Worm (Caenorhabditis elegans) whole organism, early embryonic: ENCODE data around the gene erp-44.3.

Experiments used
- B0310.2 ChIP-seq: sonication (generic microtip); optimal IDR thresholded peaks from 2 replicates; lab custom pipeline; 2016; ENCODE audit warnings: mild to moderate bottlenecking, missing genetic modification characterization, missing compliant biosample characterization
- F13C5.2 ChIP-seq: sonication (generic microtip); optimal IDR thresholded peaks from 2 replicates; lab custom pipeline; 2017; ENCODE audit warnings: mild to moderate bottlenecking, missing genetic modification characterization, inconsistent platforms, missing compliant biosample characterization
- aly-1 ChIP-seq: sonication (generic microtip); optimal IDR thresholded peaks from 2 replicates; lab custom pipeline; 2016; ENCODE audit warnings: missing genetic modification characterization, missing compliant biosample characterization
- ama-1 ChIP-seq: fragments of 150-350 bp; optimal IDR thresholded peaks from 2 replicates; lab custom pipeline; 2014
- ceh-13 ChIP-seq: fragments of 200-800 bp; sonication (Bioruptor generic); optimal IDR thresholded peaks from 2 replicates; lab custom pipeline; 2018; ENCODE audit warnings: mild to moderate bottlenecking, missing genetic modification characterization, missing compliant biosample characterization
- ceh-36 ChIP-seq: sonication (generic microtip); optimal IDR thresholded peaks from 2 replicates; lab custom pipeline; 2016; ENCODE audit warnings: missing genetic modification characterization, inconsistent platforms, missing compliant biosample characterization
- ets-7 ChIP-seq: sonication (generic microtip); optimal IDR thresholded peaks from 2 replicates; lab custom pipeline; 2016; ENCODE audit warnings: missing genotype, missing genetic modification characterization, missing compliant biosample characterization
- flt-1 ChIP-seq: fragments of 200-800 bp; sonication (Bioruptor generic); IDR thresholded peaks from 2 replicates; pipeline ENCODE4 v1.3.6; 2022; ENCODE audit warnings: missing genetic modification characterization, missing compliant biosample characterization
- hmbx-1 ChIP-seq: sonication (generic microtip); optimal IDR thresholded peaks from 2 replicates; lab custom pipeline; 2016; ENCODE audit warnings: mild to moderate bottlenecking, missing genetic modification characterization, missing compliant biosample characterization
- hmg-4 ChIP-seq: fragments of 200-800 bp; sonication (Bioruptor generic); optimal IDR thresholded peaks from 2 replicates; lab custom pipeline; 2018; ENCODE audit warnings: mild to moderate bottlenecking, missing genetic modification characterization, missing compliant biosample characterization
- hnd-1 ChIP-seq: sonication (generic microtip); optimal IDR thresholded peaks from 2 replicates; lab custom pipeline; 2016; ENCODE audit warnings: missing genetic modification characterization, missing compliant biosample characterization
- pes-1 ChIP-seq: fragments of 200-800 bp; sonication (Bioruptor generic); IDR thresholded peaks from 2 replicates; pipeline ENCODE4 v1.3.6; 2022; ENCODE audit warnings: missing genetic modification reagents, missing genetic modification characterization, missing compliant biosample characterization
- scrt-1 ChIP-seq: fragments of 200-800 bp; sonication (Bioruptor generic); IDR thresholded peaks from 2 replicates; pipeline ENCODE4 v1.3.6; 2022; ENCODE audit warnings: missing genetic modification characterization, missing compliant biosample characterization
- sea-1 ChIP-seq: fragments of 200-800 bp; sonication (Bioruptor generic); conservative IDR thresholded peaks from 2 replicates; pipeline ENCODE4 v1.3.6; 2022; ENCODE audit warnings: missing genetic modification characterization, missing compliant biosample characterization
- tbx-11 ChIP-seq: fragments of 200-800 bp; sonication (Bioruptor generic); IDR thresholded peaks from 2 replicates; pipeline ENCODE4 v1.3.6; 2022; ENCODE audit warnings: missing genetic modification characterization, missing compliant biosample characterization
- tbx-37 ChIP-seq: fragments of 200-800 bp; sonication (Bioruptor generic); conservative IDR thresholded peaks from 2 replicates; pipeline ENCODE4 v1.3.6; 2022; ENCODE audit warnings: missing genetic modification reagents, missing genetic modification characterization, missing compliant biosample characterization
- tra-4 ChIP-seq: sonication (generic microtip); optimal IDR thresholded peaks from 2 replicates; lab custom pipeline; 2017; ENCODE audit warnings: missing genetic modification characterization, missing compliant biosample characterization

The erp-44.3 gene

ce11 chrIV:8138984-8139383, 16.5 kb downstream of the erp-44.3 start, which contains the start of gene pmk-3:
Gene pmk-3 (plus strand): TSS chrIV:8139219.
- no peak for TF ChIP-seq ama-1 (lab: Kevin White, UChicago)
- TF ChIP-seq sea-1 (GFP tag; lab: Robert Waterston, UW) = no peak
- TF ChIP-seq scrt-1 (GFP tag; lab: Robert Waterston, UW) = no peak
- no peak for TF ChIP-seq ets-7
- no peak for TF ChIP-seq hmg-4 (GFP tag; lab: Kevin White, UChicago)
- TF ChIP-seq B0310.2 = no peak
- no peak for TF ChIP-seq ceh-13
- no peak for TF ChIP-seq pes-1 (GFP tag; lab: Robert Waterston, UW)
- no peak for TF ChIP-seq tbx-37 (GFP tag; lab: Robert Waterston, UW)
- TF ChIP-seq hnd-1 = no peak
- TF ChIP-seq F13C5.2 (tag; lab: Kevin White, UChicago) = no peak
- TF ChIP-seq ceh-36 (tag; lab: Kevin White, UChicago) = no peak
- no peak for TF ChIP-seq tbx-11 (GFP tag; lab: Robert Waterston, UW)
- no peak for TF ChIP-seq hmbx-1
- TF ChIP-seq aly-1 = no peak
- TF ChIP-seq tra-4 (tag; lab: Kevin White, UChicago) = no peak
- no peak for TF ChIP-seq flt-1

ce11 chrIV:8142735-8143550, 20.5 kb downstream of the erp-44.3 start, which contains the start of gene pmk-2:
Gene pmk-2 (plus strand): TSS chrIV:8143500.
- TF ChIP-seq ceh-36 (tag; lab: Kevin White, UChicago) (no peak), tbx-11 (GFP tag; lab: Robert Waterston, UW) (no peak), tbx-37 (GFP tag; lab: Robert Waterston, UW) (no peak), aly-1 (no peak), F13C5.2 (tag; lab: Kevin White, UChicago) (no peak)

ce11 chrIV:8144341-8144740, 21.9 kb downstream of the erp-44.3 start:
- TF ChIP-seq hmbx-1 = no peak
- TF ChIP-seq aly-1 = no peak
- TF ChIP-seq tbx-37 (GFP tag; lab: Robert Waterston, UW) = no peak
- no peak for TF ChIP-seq scrt-1 (GFP tag; lab: Robert Waterston, UW)
- TF ChIP-seq ceh-36 (tag; lab: Kevin White, UChicago) = no peak
- no peak for TF ChIP-seq pes-1 (GFP tag; lab: Robert Waterston, UW)
- TF ChIP-seq hmg-4 (GFP tag; lab: Kevin White, UChicago) = no peak
- TF ChIP-seq tbx-11 (GFP tag; lab: Robert Waterston, UW) = no peak
- no peak for TF ChIP-seq ama-1 (lab: Kevin White, UChicago)
- no peak for TF ChIP-seq sea-1 (GFP tag; lab: Robert Waterston, UW)
- no peak for TF ChIP-seq F13C5.2 (tag; lab: Kevin White, UChicago)
- TF ChIP-seq B0310.2 = no peak

ce11 chrIV:8146283-8146682, 23.8 kb downstream of the erp-44.3 start:
- TF ChIP-seq F13C5.2 (tag; lab: Kevin White, UChicago) (no peak), ama-1 (lab: Kevin White, UChicago) (no peak), hmbx-1 (no peak), ceh-36 (tag; lab: Kevin White, UChicago) (no peak), flt-1 (no peak), tbx-11 (GFP tag; lab: Robert Waterston, UW) (no peak)

ce11 chrIV:8148494-8148893, 26.0 kb downstream of the erp-44.3 start, which contains the start of gene pmk-1:
Gene pmk-1 (plus strand): TSS chrIV:8148794.
- TF ChIP-seq F13C5.2 (tag; lab: Kevin White, UChicago) = no peak
- no peak for TF ChIP-seq hmg-4 (GFP tag; lab: Kevin White, UChicago)
- TF ChIP-seq aly-1 = no peak
- TF ChIP-seq ets-7 = no peak
- TF ChIP-seq tbx-37 (GFP tag; lab: Robert Waterston, UW) = no peak
- TF ChIP-seq pes-1 (GFP tag; lab: Robert Waterston, UW) = no peak
- no peak for TF ChIP-seq ceh-13
- no peak for TF ChIP-seq hmbx-1

ce11 chrIV:8151721-8152120, 29.3 kb downstream of the erp-44.3 start:
- TF ChIP-seq hnd-1 = no peak
- no peak for TF ChIP-seq tbx-11 (GFP tag; lab: Robert Waterston, UW)
- TF ChIP-seq F13C5.2 (tag; lab: Kevin White, UChicago) = no peak
- TF ChIP-seq scrt-1 (GFP tag; lab: Robert Waterston, UW) = no peak
- TF ChIP-seq ets-7 = no peak
- TF ChIP-seq tbx-37 (GFP tag; lab: Robert Waterston, UW) = no peak
- no peak for TF ChIP-seq sea-1 (GFP tag; lab: Robert Waterston, UW)
- TF ChIP-seq hmbx-1 = no peak
- TF ChIP-seq ama-1 (lab: Kevin White, UChicago) = no peak
- TF ChIP-seq hmg-4 (GFP tag; lab: Kevin White, UChicago) = no peak
- no peak for TF ChIP-seq tra-4 (tag; lab: Kevin White, UChicago)
- TF ChIP-seq flt-1 = no peak

ce11 chrIV:8152145-8152544, 29.7 kb downstream of the erp-44.3 start, which contains the start of gene faah-2:
Gene faah-2 (plus strand): TSS chrIV:8152445.
- TF ChIP-seq ets-7 (no peak), hnd-1 (no peak), tbx-37 (GFP tag; lab: Robert Waterston, UW) (no peak), hmg-4 (GFP tag; lab: Kevin White, UChicago) (no peak), hmbx-1 (no peak), ama-1 (lab: Kevin White, UChicago) (no peak), flt-1 (no peak), pes-1 (GFP tag; lab: Robert Waterston, UW) (no peak), tbx-11 (GFP tag; lab: Robert Waterston, UW) (no peak), F13C5.2 (tag; lab: Kevin White, UChicago) (no peak), B0310.2 (no peak), scrt-1 (GFP tag; lab: Robert Waterston, UW) (no peak), aly-1 (no peak)
